Worm (Caenorhabditis elegans) whole organism, midembryonic: ENCODE data around the gene fipr-29.
A peak's percentile ranks its signal among the peaks of the same experiment; 100 is the strongest.

Experiments used
- T22C8.4 ChIP-seq: fragments of 200-800 bp; sonication (Bioruptor generic); IDR thresholded peaks from 2 replicates; pipeline ENCODE4 v1.3.6; 2022; ENCODE audit warnings: missing genetic modification characterization, missing compliant biosample characterization
- cog-1 ChIP-seq: sonication (generic microtip); optimal IDR thresholded peaks from 2 replicates; lab custom pipeline; 2016; ENCODE audit warnings: missing genetic modification characterization, missing compliant biosample characterization
- flt-1 ChIP-seq: fragments of 200-800 bp; sonication (Bioruptor generic); IDR thresholded peaks from 2 replicates; pipeline ENCODE4 v1.3.6; 2022; ENCODE audit warnings: missing genetic modification characterization, missing compliant biosample characterization
- klf-2 ChIP-seq: fragments of 200-800 bp; sonication (Bioruptor generic); conservative IDR thresholded peaks from 2 replicates; pipeline ENCODE4 v1.3.6; 2022; ENCODE audit warnings: missing genetic modification reagents, missing genetic modification characterization, missing compliant biosample characterization
- med-1 ChIP-seq: sonication (generic microtip); optimal IDR thresholded peaks from 2 replicates; lab custom pipeline; 2017; ENCODE audit warnings: missing genetic modification characterization, mild to moderate bottlenecking, missing compliant biosample characterization, antibody characterized with exemption, missing genetic modification reagents; ENCODE audit not compliant: insufficient read depth
- ref-1 ChIP-seq: fragments of 200-800 bp; sonication (Bioruptor generic); conservative IDR thresholded peaks from 2 replicates; pipeline ENCODE4 v1.3.6; 2022; ENCODE audit warnings: missing genetic modification reagents, missing genetic modification characterization, missing compliant biosample characterization
- tab-1 ChIP-seq: fragments of 200-800 bp; sonication (Bioruptor generic); IDR thresholded peaks from 2 replicates; pipeline ENCODE4 v1.3.6; 2022; ENCODE audit warnings: missing genetic modification characterization, missing compliant biosample characterization
- ztf-23 ChIP-seq: fragments of 200-800 bp; sonication (Bioruptor generic); IDR thresholded peaks from 2 replicates; pipeline ENCODE4 v1.3.6; 2022; ENCODE audit warnings: missing genetic modification reagents, missing genetic modification characterization, missing compliant biosample characterization
- ztf-29 ChIP-seq: fragments of 200-800 bp; sonication (Bioruptor generic); IDR thresholded peaks from 2 replicates; pipeline ENCODE4 v1.3.6; 2022; ENCODE audit warnings: missing genetic modification reagents, missing genetic modification characterization, missing compliant biosample characterization

The fipr-29 gene

ce11 chrIII:3096091-3096490, 35.9 kb upstream of the fipr-29 start:
- TF ChIP-seq T22C8.4 (GFP tag; lab: Robert Waterston, UW) (no peak), ztf-23 (no peak), cog-1 (tag; lab: Kevin White, UChicago) (no peak), tab-1 (no peak), ztf-29 (no peak), flt-1 (no peak), klf-2 (no peak), med-1 (GFP tag; lab: Kevin White, UChicago) (no peak), ref-1 (no peak)

- TF ChIP-seq ztf-29 (no peak), cog-1 (tag; lab: Kevin White, UChicago) (no peak), tab-1 (no peak), ref-1 (no peak), ztf-23 (no peak), flt-1 (no peak), T22C8.4 (GFP tag; lab: Robert Waterston, UW) (no peak), klf-2 (no peak), med-1 (GFP tag; lab: Kevin White, UChicago) (no peak)
These were observed 34.5 kb upstream of the fipr-29 start for ce11 chrIII:3094694-3095093.

ce11 chrIII:3091572-3091971, 31.4 kb upstream of the fipr-29 start, which contains the start of gene ccep-135:
TSS of gene ccep-135 (plus strand) at chrIII:3091872.
- TF ChIP-seq flt-1 (no peak), klf-2 (no peak), ref-1 (no peak), tab-1 (no peak), T22C8.4 (GFP tag; lab: Robert Waterston, UW) (no peak)

- TF ChIP-seq ztf-29 (no peak), tab-1 (no peak), med-1 (GFP tag; lab: Kevin White, UChicago) (no peak), T22C8.4 (GFP tag; lab: Robert Waterston, UW) (peak; percentile 31; the same call in 1 of the 2 replicates), ref-1 (no peak), klf-2 (no peak), ztf-23 (no peak)
These were observed 26.3 kb upstream of the fipr-29 start, which contains the start of gene sft-1 for ce11 chrIII:3086471-3086870. TSS of gene sft-1 (plus strand) at chrIII:3086671.

ce11 chrIII:3070026-3070573, 9.9 kb upstream of the fipr-29 start, which contains the start of gene H06I04.3:
TSS of gene H06I04.3 (plus strand) at chrIII:3070523.
- no peak for TF ChIP-seq ztf-23
- no peak for TF ChIP-seq cog-1 (tag; lab: Kevin White, UChicago)

- no peak for TF ChIP-seq T22C8.4 (GFP tag; lab: Robert Waterston, UW)
- TF ChIP-seq flt-1: no peak
- no peak for TF ChIP-seq tab-1
- TF ChIP-seq med-1 (GFP tag; lab: Kevin White, UChicago): no peak
- TF ChIP-seq ztf-23: no peak
- no peak for TF ChIP-seq ref-1
- TF ChIP-seq ztf-29: no peak
- TF ChIP-seq klf-2: no peak
- TF ChIP-seq cog-1 (tag; lab: Kevin White, UChicago): no peak
These were observed 8.9 kb upstream of the fipr-29 start for ce11 chrIII:3069101-3069500.

ce11 chrIII:3067909-3068455, 7.8 kb upstream of the fipr-29 start, which contains the start of gene ubl-1:
TSS of gene ubl-1 (plus strand) at chrIII:3068310.
- no peak for TF ChIP-seq cog-1 (tag; lab: Kevin White, UChicago)
- 0 out of 2 replicates have a peak, but pooled peaks have one; percentile 36 for TF ChIP-seq ztf-23

- TF ChIP-seq flt-1: no peak
- TF ChIP-seq ztf-29: no peak
- TF ChIP-seq tab-1: no peak
- TF ChIP-seq ztf-23: no peak
- no peak for TF ChIP-seq cog-1 (tag; lab: Kevin White, UChicago)
- no peak for TF ChIP-seq T22C8.4 (GFP tag; lab: Robert Waterston, UW)
- TF ChIP-seq med-1 (GFP tag; lab: Kevin White, UChicago): no peak
- no peak for TF ChIP-seq ref-1
- no peak for TF ChIP-seq klf-2
These were observed 6.6 kb upstream of the fipr-29 start for ce11 chrIII:3066769-3067168.

ce11 chrIII:3065876-3066509, 5.8 kb upstream of the fipr-29 start:
- no peak for TF ChIP-seq flt-1
- no peak for TF ChIP-seq med-1 (GFP tag; lab: Kevin White, UChicago)
- TF ChIP-seq ref-1: no peak

ce11 chrIII:3064566-3064965, 4.4 kb upstream of the fipr-29 start:
- TF ChIP-seq T22C8.4 (GFP tag; lab: Robert Waterston, UW) (no peak), flt-1 (no peak), ztf-23 (no peak), med-1 (GFP tag; lab: Kevin White, UChicago) (no peak), ref-1 (no peak), cog-1 (tag; lab: Kevin White, UChicago) (no peak), tab-1 (no peak), ztf-29 (no peak), klf-2 (no peak)

ce11 chrIII:3063999-3064398, 3.8 kb upstream of the fipr-29 start, which contains the start of gene H06I04.6:
TSS of gene H06I04.6 (minus strand) at chrIII:3064343.
- TF ChIP-seq ztf-23: no peak
- no peak for TF ChIP-seq cog-1 (tag; lab: Kevin White, UChicago)
- no peak for TF ChIP-seq ref-1
- no peak for TF ChIP-seq T22C8.4 (GFP tag; lab: Robert Waterston, UW)
- TF ChIP-seq klf-2: no peak
- TF ChIP-seq ztf-29: no peak
- TF ChIP-seq flt-1: no peak
- no peak for TF ChIP-seq med-1 (GFP tag; lab: Kevin White, UChicago)
- no peak for TF ChIP-seq tab-1
